Worm (Caenorhabditis elegans): ENCODE results near the gene srh-212.

ce11 chrV:3581643-3582042 lies 15.3 kb downstream of the srh-212 start:
- TF ChIP-seq pat-9 (tag; optimal IDR thresholded peaks at IDR 0.05): no peak
- TF ChIP-seq nhr-11 (tag; optimal IDR thresholded peaks at IDR 0.05): no peak

Measured in whole organism, late embryonic.